Worm (Caenorhabditis elegans) whole organism, L1 larva: Measurements from ENCODE around the gene srh-236.
A peak's percentile ranks its signal among the peaks of the same experiment; 100 is the strongest.

Experiments used
- C04F5.9 ChIP-seq: sonication (generic microtip); optimal IDR thresholded peaks from 2 replicates; lab custom pipeline; 2016; ENCODE audit warnings: missing genetic modification characterization, missing compliant biosample characterization
- aly-2 ChIP-seq: fragments of 150-350 bp; optimal IDR thresholded peaks from 2 replicates; lab custom pipeline; 2014; ENCODE audit warnings: missing biosample characterization, missing genetic modification characterization
- blmp-1 ChIP-seq: fragments of 150-350 bp; optimal IDR thresholded peaks from 2 replicates; lab custom pipeline; 2014; ENCODE audit warnings: missing biosample characterization, missing genetic modification characterization
- ceh-63 ChIP-seq: fragments of 200-800 bp; sonication (Bioruptor generic); optimal IDR thresholded peaks from 2 replicates; lab custom pipeline; 2018; ENCODE audit warnings: mild to moderate bottlenecking, missing genetic modification characterization, missing compliant biosample characterization
- ceh-8 ChIP-seq: fragments of 200-800 bp; sonication (Bioruptor generic); optimal IDR thresholded peaks from 2 replicates; lab custom pipeline; 2018; ENCODE audit warnings: mild to moderate bottlenecking, missing genetic modification characterization, moderate library complexity, missing compliant biosample characterization
- dpl-1 ChIP-seq, 3 experiments: fragments of 150-350 bp in 2 of 3; sonication (generic microtip) in 1 of 3; optimal IDR thresholded peaks; 2 replicates each; lab custom pipeline; 2014 to 2017; ENCODE audit warnings: missing biosample characterization in 3 of 3, missing genetic modification characterization in 3 of 3, missing genetic modification reagents in 3 of 3
- efl-1 ChIP-seq, 4 experiments: fragments of 150-350 bp; optimal IDR thresholded peaks in 3 of 4; peaks in 1 of 4; 1 replicate in 1 of 4; 2 replicates in 3 of 4; lab custom pipeline; 2014; ENCODE audit warnings: missing biosample characterization in 2 of 4, missing genetic modification characterization in 2 of 4, missing genetic modification reagents in 2 of 4
- elt-3 ChIP-seq, 6 experiments: fragments of 150-350 bp in 1 of 6; sonication (generic microtip); optimal IDR thresholded peaks; 2 replicates each; lab custom pipeline; 2017 to 2018; ENCODE audit warnings: missing biosample characterization in 6 of 6, missing genetic modification characterization in 6 of 6, inconsistent platforms in 1 of 6
- ets-5 ChIP-seq: fragments of 200-800 bp; sonication (Bioruptor generic); IDR thresholded peaks from 2 replicates; pipeline ENCODE4 v1.3.6; 2022; ENCODE audit warnings: missing genetic modification characterization, missing compliant biosample characterization
- fos-1 ChIP-seq: fragments of 150-350 bp; optimal IDR thresholded peaks from 2 replicates; lab custom pipeline; 2014; ENCODE audit warnings: missing biosample characterization, missing genetic modification characterization
- hlh-4 ChIP-seq: sonication (generic microtip); optimal IDR thresholded peaks from 2 replicates; lab custom pipeline; 2016; ENCODE audit warnings: mild to moderate bottlenecking, missing genetic modification characterization, missing compliant biosample characterization
- hpl-2 ChIP-seq: fragments of 150-350 bp; optimal IDR thresholded peaks from 2 replicates; lab custom pipeline; 2014; ENCODE audit warnings: missing biosample characterization, missing genetic modification reagents, missing genetic modification characterization
- isw-1 ChIP-seq: fragments of 200-800 bp; sonication (Bioruptor generic); IDR thresholded peaks from 2 replicates; pipeline ENCODE4 v1.3.6; 2022; ENCODE audit warnings: missing genetic modification characterization, missing compliant biosample characterization
- lin-13 ChIP-seq: fragments of 150-350 bp; optimal IDR thresholded peaks from 2 replicates; lab custom pipeline; 2014; ENCODE audit warnings: missing biosample characterization, missing genetic modification reagents, missing genetic modification characterization
- lin-39 ChIP-seq: fragments of 150-350 bp; optimal IDR thresholded peaks from 2 replicates; lab custom pipeline; 2014; ENCODE audit warnings: missing biosample characterization, missing genetic modification reagents, missing genetic modification characterization
- lir-3 ChIP-seq: sonication (generic microtip); optimal IDR thresholded peaks from 2 replicates; lab custom pipeline; 2016; ENCODE audit warnings: mild to moderate bottlenecking, missing genetic modification characterization, moderate library complexity, missing compliant biosample characterization; ENCODE audit not compliant: poor library complexity
- mdl-1 ChIP-seq, 2 experiments: fragments of 150-350 bp; optimal IDR thresholded peaks; 2 replicates each; lab custom pipeline; 2014 to 2017; ENCODE audit warnings: missing biosample characterization in 2 of 2, missing genetic modification characterization in 2 of 2, inconsistent platforms in 1 of 2
- mef-2 ChIP-seq: fragments of 150-350 bp; optimal IDR thresholded peaks from 2 replicates; lab custom pipeline; 2014; ENCODE audit warnings: missing biosample characterization, missing genetic modification characterization
- nhr-12 ChIP-seq: sonication (generic microtip); optimal IDR thresholded peaks from 2 replicates; lab custom pipeline; 2017; ENCODE audit warnings: missing biosample characterization, missing genetic modification characterization
- nhr-19 ChIP-seq: fragments of 200-800 bp; sonication (Bioruptor generic); conservative IDR thresholded peaks from 2 replicates; pipeline ENCODE4 v1.3.6; 2022; ENCODE audit warnings: missing genetic modification characterization, missing compliant biosample characterization
- nhr-28 ChIP-seq: fragments of 150-350 bp; optimal IDR thresholded peaks from 2 replicates; lab custom pipeline; 2014; ENCODE audit warnings: missing biosample characterization, missing genetic modification characterization
- nhr-47 ChIP-seq: sonication (generic microtip); optimal IDR thresholded peaks from 2 replicates; lab custom pipeline; 2016; ENCODE audit warnings: mild to moderate bottlenecking, missing genetic modification characterization, moderate library complexity, missing compliant biosample characterization
- nhr-76 ChIP-seq: sonication (generic microtip); optimal IDR thresholded peaks from 2 replicates; lab custom pipeline; 2017; ENCODE audit warnings: missing biosample characterization, missing genetic modification characterization
- nhr-85 ChIP-seq: sonication (generic microtip); peaks from one replicate; lab custom pipeline; 2016; ENCODE audit warnings: missing genetic modification characterization, inconsistent platforms, missing compliant biosample characterization
- rnt-1 ChIP-seq: sonication (generic microtip); optimal IDR thresholded peaks from 2 replicates; lab custom pipeline; 2016; ENCODE audit warnings: mild to moderate bottlenecking, missing genetic modification characterization, moderate library complexity, missing compliant biosample characterization
- skn-1 ChIP-seq: fragments of 150-350 bp; optimal IDR thresholded peaks from 2 replicates; lab custom pipeline; 2014; ENCODE audit warnings: missing biosample characterization, missing genetic modification characterization
- snpc-4 ChIP-seq: fragments of 150-350 bp; optimal IDR thresholded peaks from 2 replicates; lab custom pipeline; 2014; ENCODE audit warnings: missing biosample characterization, missing genetic modification characterization
- sup-37 ChIP-seq: fragments of 200-800 bp; sonication (Bioruptor generic); optimal IDR thresholded peaks from 2 replicates; lab custom pipeline; 2018; ENCODE audit warnings: mild to moderate bottlenecking, missing genetic modification characterization, missing compliant biosample characterization
- swsn-7 ChIP-seq: sonication (generic microtip); optimal IDR thresholded peaks from 2 replicates; lab custom pipeline; 2016; ENCODE audit warnings: missing genetic modification characterization, missing compliant biosample characterization
- tlp-1 ChIP-seq: fragments of 150-350 bp; optimal IDR thresholded peaks from 2 replicates; lab custom pipeline; 2014; ENCODE audit warnings: missing biosample characterization, missing genetic modification characterization
- vab-15 ChIP-seq: sonication (generic microtip); optimal IDR thresholded peaks from 2 replicates; lab custom pipeline; 2017; ENCODE audit warnings: missing genotype, mild to moderate bottlenecking, missing genetic modification characterization, missing compliant biosample characterization

Gene srh-236

ce11 chrV:17201847-17202246 is 10.0 kb downstream of the srh-236 start, which contains the start of gene Y68A4A.10:
TSS of gene Y68A4A.10 (plus strand) at chrV:17202147.
- no peak for TF ChIP-seq dpl-1 (GFP tag; optimal IDR thresholded peaks at IDR 0.05; lab: Kevin White, UChicago)
- TF ChIP-seq ceh-63 (GFP tag; lab: Kevin White, UChicago) = no peak
- no peak for TF ChIP-seq sup-37 (GFP tag; lab: Kevin White, UChicago)
- TF ChIP-seq swsn-7 (tag; lab: Kevin White, UChicago) = no peak
- TF ChIP-seq nhr-76 = no peak
- no peak for TF ChIP-seq elt-3 (tag; optimal IDR thresholded peaks at IDR 0.05; lab: Kevin White, UChicago)
- no peak for TF ChIP-seq C04F5.9 (tag; lab: Kevin White, UChicago)
- no peak for TF ChIP-seq nhr-85 (tag; lab: Kevin White, UChicago)
- no peak for TF ChIP-seq ceh-8
- TF ChIP-seq lin-39 = no peak
- TF ChIP-seq ets-5 (GFP tag; lab: Robert Waterston, UW) = no peak

DNA sequence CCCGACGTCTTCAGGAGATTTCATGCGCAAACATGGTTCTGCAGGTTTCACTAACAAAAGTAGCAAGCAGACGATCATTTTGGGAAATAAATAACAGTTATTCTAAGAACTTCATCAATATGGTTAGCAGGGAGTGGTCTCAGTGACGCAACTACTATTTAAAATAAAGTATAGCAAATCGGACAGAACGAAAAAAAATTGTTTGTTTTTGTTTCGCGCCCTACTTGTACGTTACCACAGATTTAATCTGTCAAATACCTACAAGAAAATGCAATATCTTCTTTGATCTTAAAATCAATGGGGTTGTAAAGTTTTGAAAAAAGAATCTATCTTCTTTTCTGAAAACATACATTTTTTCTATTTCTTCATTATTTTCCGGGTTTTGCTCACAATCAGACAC is 12.9 kb downstream of the srh-236 start, which contains the start of gene srz-96:
TSS of gene srz-96 (plus strand) at position 301 of the 400 bp plus-strand sequence.
- TF ChIP-seq hpl-2 = no peak
- no peak for TF ChIP-seq swsn-7 (tag; lab: Kevin White, UChicago)
- no peak for TF ChIP-seq lir-3
- no peak for TF ChIP-seq efl-1 (optimal IDR thresholded peaks at IDR 0.05; lab: Kevin White, UChicago)
- no peak for TF ChIP-seq efl-1 (GFP tag; optimal IDR thresholded peaks at IDR 0.05 in 1 of 2; lab: Kevin White, UChicago)
- no peak for TF ChIP-seq nhr-47 (tag; lab: Kevin White, UChicago)
- TF ChIP-seq aly-2 (tag; lab: Kevin White, UChicago) = no peak
- no peak for TF ChIP-seq fos-1 (tag; lab: Kevin White, UChicago)
- TF ChIP-seq mdl-1 (tag; optimal IDR thresholded peaks at IDR 0.05; lab: Kevin White, UChicago) = no peak
- no peak for TF ChIP-seq rnt-1 (tag; lab: Kevin White, UChicago)

ce11 chrV:17192238-17192637 is 19.6 kb downstream of the srh-236 start, which contains the start of gene srz-47:
TSS of gene srz-47 (minus strand) at chrV:17192338.
- TF ChIP-seq ets-5 (GFP tag; lab: Robert Waterston, UW) (no peak), hlh-4 (tag; lab: Kevin White, UChicago) (peak; percentile 29)

DNA sequence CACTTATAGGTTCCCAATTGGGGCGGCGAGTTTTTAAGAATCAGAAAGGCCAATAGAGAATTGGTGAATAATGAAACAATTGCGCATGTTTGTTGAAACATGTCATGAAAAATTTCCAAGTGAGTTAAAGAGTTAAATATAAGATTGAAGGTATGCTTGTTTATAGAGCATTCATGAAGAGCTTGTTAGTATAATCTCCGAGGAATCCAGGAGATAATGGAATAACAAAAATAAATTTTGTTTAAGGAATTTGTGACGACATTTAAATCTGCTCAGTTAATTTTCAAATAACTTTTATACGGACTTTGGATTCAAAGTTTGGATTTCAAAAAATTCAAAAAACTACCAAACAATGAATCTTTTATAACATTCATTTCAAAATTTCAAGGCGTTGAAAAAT is 21.4 kb downstream of the srh-236 start, which contains the start of gene str-199:
TSS of gene str-199 (minus strand) at position 101 of the 400 bp plus-strand sequence.
- TF ChIP-seq nhr-28 (tag; lab: Kevin White, UChicago) (no peak), nhr-19 (no peak), blmp-1 (tag; lab: Kevin White, UChicago) (no peak), lin-13 (GFP tag; lab: Kevin White, UChicago) (no peak), vab-15 (tag; lab: Kevin White, UChicago) (no peak), isw-1 (GFP tag; lab: Robert Waterston, UW) (no peak), mef-2 (no peak), skn-1 (no peak), dpl-1 (GFP tag; optimal IDR thresholded peaks at IDR 0.05; lab: Kevin White, UChicago) (no peak), tlp-1 (tag; lab: Kevin White, UChicago) (no peak), lin-39 (no peak), aly-2 (tag; lab: Kevin White, UChicago) (no peak), snpc-4 (tag; lab: Kevin White, UChicago) (no peak)

ce11 chrV:17182045-17182444 is 29.8 kb downstream of the srh-236 start, which contains the start of gene srh-159:
TSS of gene srh-159 (plus strand) at chrV:17182345.
- TF ChIP-seq hlh-4 (tag; lab: Kevin White, UChicago) = peak; percentile 90
- no peak for TF ChIP-seq nhr-12 (tag; lab: Kevin White, UChicago)

- TF ChIP-seq isw-1 (GFP tag; lab: Robert Waterston, UW) (no peak), hlh-4 (tag; lab: Kevin White, UChicago) (peak; percentile 45)
These were observed 33.4 kb downstream of the srh-236 start, which contains the start of gene srh-174 for ce11 chrV:17178457-17178856. TSS of gene srh-174 (plus strand) at chrV:17178757.
